Worm (Caenorhabditis elegans) whole organism, mixed stage, embryonic: Measurements from ENCODE around the gene clec-246.
"Not testable (repeated sequence)": the region's sequence is repeated elsewhere in the genome, so short reads cannot be mapped to it uniquely, and the experiment has no call there.

Experiments
- M03D4.4 ChIP-seq: sonication (generic microtip); optimal IDR thresholded peaks from 2 replicates; lab custom pipeline; 2017; ENCODE audit warnings: mild to moderate bottlenecking, missing genetic modification characterization, missing compliant biosample characterization
- blmp-1 ChIP-seq: fragments of 150-350 bp; optimal IDR thresholded peaks from 2 replicates; lab custom pipeline; 2014; ENCODE audit warnings: missing biosample characterization, missing genetic modification characterization
- ces-1 ChIP-seq: fragments of 150-350 bp; optimal IDR thresholded peaks from 2 replicates; lab custom pipeline; 2014; ENCODE audit warnings: missing biosample characterization, missing genetic modification reagents, missing genetic modification characterization
- elt-1 ChIP-seq: sonication (generic microtip); optimal IDR thresholded peaks from 2 replicates; lab custom pipeline; 2017; ENCODE audit warnings: missing genetic modification characterization, mild to moderate bottlenecking, missing compliant biosample characterization, antibody characterized with exemption, moderate library complexity, borderline replicate concordance; ENCODE audit not compliant: insufficient read depth
- elt-3 ChIP-seq: fragments of 150-350 bp; optimal IDR thresholded peaks from 2 replicates; lab custom pipeline; 2014; ENCODE audit warnings: missing biosample characterization, missing genetic modification characterization
- flh-1 ChIP-seq: fragments of 200-800 bp; sonication (Bioruptor generic); optimal IDR thresholded peaks from 2 replicates; lab custom pipeline; 2018; ENCODE audit warnings: mild to moderate bottlenecking, missing genetic modification characterization, moderate library complexity, missing compliant biosample characterization
- ham-2 ChIP-seq: fragments of 200-800 bp; sonication (Bioruptor generic); optimal IDR thresholded peaks from 2 replicates; lab custom pipeline; 2018; ENCODE audit warnings: mild to moderate bottlenecking, missing genetic modification characterization, missing compliant biosample characterization
- lin-13 ChIP-seq: fragments of 150-350 bp; optimal IDR thresholded peaks from 2 replicates; lab custom pipeline; 2014; ENCODE audit warnings: missing biosample characterization, missing genetic modification characterization
- lsy-2 ChIP-seq: fragments of 150-350 bp; optimal IDR thresholded peaks from 2 replicates; lab custom pipeline; 2014; ENCODE audit warnings: missing biosample characterization, missing genetic modification characterization
- nhr-237 ChIP-seq: fragments of 150-350 bp; optimal IDR thresholded peaks from 2 replicates; lab custom pipeline; 2014; ENCODE audit warnings: missing biosample characterization, missing genetic modification characterization
- nhr-28 ChIP-seq: fragments of 150-350 bp; optimal IDR thresholded peaks from 2 replicates; lab custom pipeline; 2014; ENCODE audit warnings: missing biosample characterization, missing genetic modification characterization
- nhr-76 ChIP-seq: sonication (generic microtip); optimal IDR thresholded peaks from 2 replicates; lab custom pipeline; 2017; ENCODE audit warnings: missing biosample characterization, missing genetic modification characterization
- unc-62 ChIP-seq: fragments of 150-350 bp; optimal IDR thresholded peaks from 2 replicates; lab custom pipeline; 2014; ENCODE audit warnings: missing biosample characterization, missing genetic modification reagents, missing genetic modification characterization
- ztf-11 ChIP-seq: fragments of 150-350 bp; optimal IDR thresholded peaks from 2 replicates; lab custom pipeline; 2014; ENCODE audit warnings: missing biosample characterization, missing genetic modification characterization

ce11 chrV:18216175-18216574 lies 26.9 kb downstream of the clec-246 start, which contains the start of gene F16H6.8:
- TF ChIP-seq elt-1 (tag; lab: Kevin White, UChicago); flh-1 (GFP tag; lab: Kevin White, UChicago); unc-62 (GFP tag; lab: Kevin White, UChicago); M03D4.4 (tag; lab: Kevin White, UChicago); nhr-28; lin-13 (tag; lab: Kevin White, UChicago); lsy-2; ham-2 (GFP tag; lab: Kevin White, UChicago); ztf-11 (tag; lab: Kevin White, UChicago); elt-3 (tag; lab: Kevin White, UChicago); ces-1; nhr-76 (tag; lab: Kevin White, UChicago); blmp-1; nhr-237 (tag; lab: Kevin White, UChicago): not testable (repeated sequence)
